Worm (Caenorhabditis elegans) whole organism, L4 larva: ENCODE measurements around the gene F54H12.5.
"Not testable (repeated sequence)": the region's sequence is repeated elsewhere in the genome, so short reads cannot be mapped to it uniquely, and the experiment has no call there.

ENCODE experiments used
- F26F4.8 ChIP-seq: fragments of 200-800 bp; sonication (Bioruptor generic); conservative IDR thresholded peaks from 2 replicates; pipeline ENCODE4 v1.3.6; 2022; ENCODE audit warnings: missing genetic modification characterization, missing compliant biosample characterization
- F44E2.7 ChIP-seq: fragments of 200-800 bp; sonication (Bioruptor generic); IDR thresholded peaks from 2 replicates; pipeline ENCODE4 v2.1.2; 2022; ENCODE audit warnings: missing genetic modification characterization, missing compliant biosample characterization
- T26A8.4 ChIP-seq: fragments of 200-800 bp; sonication (Bioruptor generic); IDR thresholded peaks from 2 replicates; pipeline ENCODE4 v1.3.6; 2022; ENCODE audit warnings: missing genetic modification characterization, missing compliant biosample characterization
- Y105C5A.15 ChIP-seq: fragments of 200-800 bp; sonication (Bioruptor generic); IDR thresholded peaks from 2 replicates; pipeline ENCODE4 v1.3.6; 2022; ENCODE audit warnings: missing genetic modification characterization, missing compliant biosample characterization
- Y48G9A.11 ChIP-seq: fragments of 200-800 bp; sonication (Bioruptor generic); IDR thresholded peaks from 2 replicates; pipeline ENCODE4 v1.3.6; 2022; ENCODE audit warnings: missing genetic modification reagents, missing genetic modification characterization, missing compliant biosample characterization
- Y75B8A.6 ChIP-seq: fragments of 200-800 bp; sonication (Bioruptor generic); IDR thresholded peaks from 2 replicates; pipeline ENCODE4 v1.3.6; 2022; ENCODE audit warnings: missing genetic modification reagents, missing genetic modification characterization, missing compliant biosample characterization
- ZK337.2 ChIP-seq: fragments of 200-800 bp; sonication (Bioruptor generic); IDR thresholded peaks from 2 replicates; pipeline ENCODE4 v1.3.6; 2022; ENCODE audit warnings: missing genetic modification reagents, missing genetic modification characterization, missing compliant biosample characterization
- aha-1 ChIP-seq: fragments of 150-350 bp; peaks from one replicate; lab custom pipeline; 2014; ENCODE audit warnings: missing biosample characterization, missing genetic modification characterization
- arid-1 ChIP-seq: fragments of 200-800 bp; sonication (Bioruptor generic); conservative IDR thresholded peaks from 2 replicates; pipeline ENCODE4 v1.3.6; 2022; ENCODE audit warnings: missing genetic modification reagents, missing genetic modification characterization, missing compliant biosample characterization
- ceh-20 ChIP-seq: fragments of 200-800 bp; sonication (Bioruptor generic); IDR thresholded peaks from 2 replicates; pipeline ENCODE4 v1.3.6; 2022; ENCODE audit warnings: missing genetic modification reagents, missing genetic modification characterization, missing compliant biosample characterization
- ctbp-1 ChIP-seq: fragments of 200-800 bp; sonication (Bioruptor generic); IDR thresholded peaks from 2 replicates; pipeline ENCODE4 v1.3.6; 2022; ENCODE audit warnings: missing genetic modification reagents, missing genetic modification characterization, missing compliant biosample characterization
- dmd-8 ChIP-seq: fragments of 200-800 bp; sonication (Bioruptor generic); IDR thresholded peaks from 2 replicates; pipeline ENCODE4 v1.3.6; 2022; ENCODE audit warnings: missing genetic modification characterization, missing compliant biosample characterization
- dpl-1 ChIP-seq: fragments of 150-350 bp; optimal IDR thresholded peaks from 2 replicates; lab custom pipeline; 2014; ENCODE audit warnings: missing biosample characterization, missing genetic modification reagents, missing genetic modification characterization
- egl-43 ChIP-seq: fragments of 200-800 bp; sonication (Bioruptor generic); IDR thresholded peaks from 2 replicates; pipeline ENCODE4 v1.3.6; 2022; ENCODE audit warnings: missing genetic modification reagents, missing genetic modification characterization, missing compliant biosample characterization
- fkh-10 ChIP-seq: fragments of 150-350 bp; optimal IDR thresholded peaks from 2 replicates; lab custom pipeline; 2014; ENCODE audit warnings: missing biosample characterization, missing genetic modification reagents, missing genetic modification characterization
- hlh-11 ChIP-seq: fragments of 200-800 bp; sonication (Bioruptor generic); optimal IDR thresholded peaks from 2 replicates; lab custom pipeline; 2018; ENCODE audit warnings: mild to moderate bottlenecking, missing genetic modification characterization, missing compliant biosample characterization
- hmg-1.1 ChIP-seq: fragments of 200-800 bp; sonication (Bioruptor generic); IDR thresholded peaks from 2 replicates; pipeline ENCODE4 v1.3.6; 2022; ENCODE audit warnings: missing genetic modification reagents, missing genetic modification characterization, missing compliant biosample characterization
- jun-1 ChIP-seq: fragments of 150-350 bp; optimal IDR thresholded peaks from 2 replicates; lab custom pipeline; 2014; ENCODE audit warnings: missing biosample characterization, missing genetic modification reagents, missing genetic modification characterization
- lim-7 ChIP-seq: fragments of 200-800 bp; sonication (Bioruptor generic); IDR thresholded peaks from 2 replicates; pipeline ENCODE4 v1.3.6; 2022; ENCODE audit warnings: missing genetic modification characterization, missing compliant biosample characterization
- lin-1 ChIP-seq: fragments of 200-800 bp; sonication (Bioruptor generic); IDR thresholded peaks from 2 replicates; pipeline ENCODE4 v1.3.6; 2022; ENCODE audit warnings: missing genetic modification reagents, missing genetic modification characterization, missing compliant biosample characterization
- lin-38 ChIP-seq: fragments of 200-800 bp; sonication (Bioruptor generic); IDR thresholded peaks from 2 replicates; pipeline ENCODE4 v1.3.6; 2022; ENCODE audit warnings: missing genetic modification reagents, missing genetic modification characterization, missing compliant biosample characterization
- lsy-2 ChIP-seq, 2 experiments: fragments of 150-350 bp in 1 of 2; sonication (generic microtip) in 1 of 2; optimal IDR thresholded peaks; 2 replicates each; lab custom pipeline; 2014 to 2017; ENCODE audit warnings: missing biosample characterization in 2 of 2, missing genetic modification characterization in 2 of 2
- madf-5 ChIP-seq, 2 experiments: fragments of 200-800 bp; sonication (Bioruptor generic); IDR thresholded peaks; 2 replicates each; pipeline ENCODE4 v1.3.6; 2022; ENCODE audit warnings: missing compliant biosample characterization in 2 of 2, missing genetic modification characterization in 2 of 2
- mdt-29 ChIP-seq: fragments of 200-800 bp; sonication (Bioruptor generic); IDR thresholded peaks from 2 replicates; pipeline ENCODE4 v1.3.6; 2022; ENCODE audit warnings: missing genetic modification reagents, missing genetic modification characterization, missing compliant biosample characterization
- mes-2 ChIP-seq: sonication (generic microtip); optimal IDR thresholded peaks from 2 replicates; lab custom pipeline; 2016; ENCODE audit warnings: missing genotype, mild to moderate bottlenecking, missing genetic modification characterization, missing compliant biosample characterization; ENCODE audit not compliant: poor library complexity, severe bottlenecking
- mxl-2 ChIP-seq: fragments of 200-800 bp; sonication (Bioruptor generic); conservative IDR thresholded peaks from 2 replicates; pipeline ENCODE4 v1.3.6; 2022; ENCODE audit warnings: missing genetic modification reagents, missing genetic modification characterization, missing compliant biosample characterization
- nhr-41 ChIP-seq: fragments of 200-800 bp; sonication (Bioruptor generic); IDR thresholded peaks from 2 replicates; pipeline ENCODE4 v1.3.6; 2022; ENCODE audit warnings: missing genetic modification reagents, missing genetic modification characterization, missing compliant biosample characterization
- pha-4 ChIP-seq, 2 experiments: fragments of 150-350 bp in 1 of 2; fragments of 200-800 bp in 1 of 2; sonication (Bioruptor generic) in 1 of 2; IDR thresholded peaks in 1 of 2; optimal IDR thresholded peaks in 1 of 2; 2 replicates each; pipeline versions ENCODE4 v1.3.6 to Lab custom; 2014 to 2022; ENCODE audit warnings: missing genetic modification characterization in 2 of 2, missing genetic modification reagents in 2 of 2, missing biosample characterization in 1 of 2, missing compliant biosample characterization in 1 of 2
- saeg-2 ChIP-seq: fragments of 200-800 bp; sonication (Bioruptor generic); IDR thresholded peaks from 2 replicates; pipeline ENCODE4 v1.3.6; 2022; ENCODE audit warnings: missing genetic modification reagents, missing genetic modification characterization, missing compliant biosample characterization
- snpc-1.2 ChIP-seq: fragments of 200-800 bp; sonication (Bioruptor generic); IDR thresholded peaks from 2 replicates; pipeline ENCODE4 v1.3.6; 2022; ENCODE audit warnings: missing genetic modification reagents, missing genetic modification characterization, missing compliant biosample characterization
- unc-62 ChIP-seq, 3 experiments: fragments of 150-350 bp in 1 of 3; sonication (generic microtip); optimal IDR thresholded peaks in 2 of 3; peaks in 1 of 3; 1 replicate in 1 of 3; 2 replicates in 2 of 3; lab custom pipeline; 2014 to 2017; ENCODE audit warnings: missing biosample characterization in 3 of 3, missing genetic modification characterization in 3 of 3, missing genetic modification reagents in 3 of 3, missing genotype in 1 of 3
- vab-7 ChIP-seq: fragments of 200-800 bp; sonication (Bioruptor generic); IDR thresholded peaks from 2 replicates; pipeline ENCODE4 v1.3.6; 2022; ENCODE audit warnings: missing genetic modification reagents, missing genetic modification characterization, missing compliant biosample characterization

F54H12.5 gene

DNA sequence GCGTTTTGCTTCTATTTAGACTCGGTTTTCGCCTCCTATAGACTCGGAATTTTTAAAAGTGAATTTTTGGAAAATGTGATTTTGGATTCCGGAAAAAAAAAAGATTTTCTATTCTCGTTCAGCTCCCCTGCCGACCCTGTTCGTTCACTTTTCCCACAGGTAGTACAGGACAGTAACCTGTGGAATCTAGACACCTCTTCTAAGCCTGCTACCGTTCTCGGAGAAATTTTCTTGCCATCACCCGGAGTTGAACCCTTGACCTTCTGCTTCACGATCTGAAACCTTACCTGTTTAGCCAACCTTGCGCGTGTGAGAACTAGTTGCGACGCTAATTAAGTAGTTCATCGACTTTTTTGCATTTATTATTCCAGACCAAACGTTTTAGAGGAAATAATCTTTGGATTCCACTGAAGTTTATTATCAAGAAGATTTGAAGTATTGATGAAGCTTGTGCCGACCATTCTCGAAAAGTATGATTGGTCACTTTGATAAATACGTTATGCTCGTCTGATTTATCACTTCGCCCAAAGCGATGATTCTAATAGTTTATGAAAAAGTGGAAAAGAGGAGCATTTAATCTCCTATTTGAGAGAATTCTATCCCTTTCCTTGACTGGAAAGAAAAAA lies 18.2 kb downstream of the F54H12.5 start:
- peak; percentile 68; the same call in 1 of the 2 replicates for TF ChIP-seq nhr-41
- 0 out of 2 replicates have a peak, but pooled peaks have one; percentile 27 for TF ChIP-seq T26A8.4
- TF ChIP-seq dmd-8 = peak; percentile 87
- peak; percentile 64; the same call in 1 of the 2 replicates for TF ChIP-seq pha-4 (GFP tag; IDR thresholded peaks at IDR 0.05; lab: Robert Waterston, UW)
- TF ChIP-seq pha-4 (tag; optimal IDR thresholded peaks at IDR 0.05; lab: Kevin White, UChicago) = not testable (repeated sequence)
- 0 out of 2 replicates have a peak, but pooled peaks have one; percentile 46 for TF ChIP-seq ZK337.2 (GFP tag; lab: Robert Waterston, UW)
- peak; percentile 50; the same call in 1 of the 2 replicates for TF ChIP-seq ctbp-1 (GFP tag; lab: Robert Waterston, UW)
- TF ChIP-seq saeg-2 = 0 out of 2 replicates have a peak, but pooled peaks have one; percentile 55
- peak; percentile 78 for TF ChIP-seq Y48G9A.11 (GFP tag; lab: Robert Waterston, UW)
- peak; percentile 71; the same call in 1 of the 2 replicates for TF ChIP-seq arid-1 (GFP tag; lab: Robert Waterston, UW)
- peak; percentile 70; the same call in 1 of the 2 replicates for TF ChIP-seq F44E2.7 (GFP tag; lab: Robert Waterston, UW)
- TF ChIP-seq madf-5 (GFP tag; IDR thresholded peaks at IDR 0.05; lab: Robert Waterston, UW) = peak in 1 of 2 experiments; percentile 68; a peak in 2 of 4 replicates
- TF ChIP-seq mdt-29 (GFP tag; lab: Robert Waterston, UW) = peak; percentile 51; the same call in 1 of the 2 replicates
- TF ChIP-seq F26F4.8 (GFP tag; lab: Robert Waterston, UW) = peak; percentile 95
- 0 out of 2 replicates have a peak, but pooled peaks have one; percentile 19 for TF ChIP-seq ceh-20 (GFP tag; lab: Robert Waterston, UW)
- TF ChIP-seq lin-38 = peak; percentile 72
- peak; percentile 77 for TF ChIP-seq egl-43 (GFP tag; lab: Robert Waterston, UW)
- TF ChIP-seq lim-7 (GFP tag; lab: Robert Waterston, UW) = peak; percentile 79
- 0 out of 2 replicates have a peak, but pooled peaks have one; percentile 43 for TF ChIP-seq mxl-2 (GFP tag; lab: Robert Waterston, UW)
- 0 out of 2 replicates have a peak, but pooled peaks have one; percentile 31 for TF ChIP-seq Y75B8A.6 (GFP tag; lab: Robert Waterston, UW)
- TF ChIP-seq vab-7 (GFP tag; lab: Robert Waterston, UW) = peak; percentile 69
- 0 out of 2 replicates have a peak, but pooled peaks have one; percentile 66 for TF ChIP-seq Y105C5A.15
- peak; percentile 71 for TF ChIP-seq snpc-1.2 (GFP tag; lab: Robert Waterston, UW)

DNA sequence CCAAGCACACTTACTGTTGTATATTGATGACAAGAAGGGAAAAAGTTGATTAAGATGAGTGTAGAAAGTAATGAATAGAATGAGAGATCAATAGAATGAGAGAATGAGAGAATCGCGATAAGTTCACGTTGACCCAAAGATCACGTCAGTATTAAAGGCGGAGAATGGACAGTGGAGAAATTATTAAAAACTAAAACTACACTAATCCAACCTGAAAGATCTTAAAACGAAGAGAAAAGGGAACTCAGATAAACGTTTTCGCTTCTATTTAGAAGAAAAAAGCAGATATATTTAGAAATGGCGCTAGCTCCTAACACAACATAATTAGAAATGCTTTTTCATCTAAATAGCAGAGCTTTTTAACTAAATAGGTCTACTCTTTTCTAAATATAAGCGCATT lies 18.8 kb downstream of the F54H12.5 start, which contains the start of gene let-754:
TSS of gene let-754 (minus strand) at position 101 of the 400 bp plus-strand sequence.
- TF ChIP-seq jun-1 (tag; lab: Kevin White, UChicago) (no peak), aha-1 (no peak), F26F4.8 (GFP tag; lab: Robert Waterston, UW) (no peak)

- peak in 1 of 2 experiments; percentile 76 for TF ChIP-seq lsy-2 (tag; optimal IDR thresholded peaks at IDR 0.05; lab: Kevin White, UChicago)
- TF ChIP-seq lin-1 = no peak
- TF ChIP-seq mes-2 (tag; lab: Kevin White, UChicago) = peak; percentile 69
- TF ChIP-seq hmg-1.1 (GFP tag; lab: Robert Waterston, UW) = peak; percentile 37; the same call in 1 of the 2 replicates
- TF ChIP-seq unc-62 (GFP tag; optimal IDR thresholded peaks at IDR 0.05 in 1 of 2; lab: Kevin White, UChicago) = peak in 1 of 2 experiments; percentile 86
- no peak for TF ChIP-seq unc-62 (tag; optimal IDR thresholded peaks at IDR 0.05; lab: Kevin White, UChicago)
- peak; percentile 19 for TF ChIP-seq fkh-10
- peak; percentile 86 for TF ChIP-seq dpl-1
- TF ChIP-seq hlh-11 (tag; lab: Kevin White, UChicago) = no peak
Measured at ce11 chrIII:7952077-7952765, 19.7 kb downstream of the F54H12.5 start, which contains the start of gene C29E4.15. C29E4.15 (plus strand) TSS chrIII:7952623.
